Worm (Caenorhabditis elegans): ENCODE data around the gene phb-2.

phb-2 gene

DNA sequence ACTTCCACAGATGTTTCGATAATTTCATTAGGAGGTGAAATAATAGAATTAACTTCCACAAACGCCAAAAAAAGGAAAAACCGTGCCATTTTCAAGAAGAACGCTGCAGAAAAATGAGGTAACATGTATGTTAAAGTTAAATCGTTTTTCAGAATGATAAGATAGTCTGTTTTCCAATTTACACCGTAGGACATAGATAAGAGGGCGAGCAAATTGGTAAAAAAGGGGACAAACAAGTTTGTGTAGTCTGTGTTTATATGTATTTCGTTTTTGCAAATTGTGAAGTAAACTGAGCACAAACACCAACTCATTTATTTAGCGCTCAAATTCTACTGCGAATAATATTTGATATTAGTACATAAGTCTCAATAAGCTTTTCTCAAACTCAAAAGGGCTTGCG is 8.7 kb downstream of the phb-2 start, which contains the start of gene F13H8.11:
Gene F13H8.11, minus strand, starts transcription at position 155 of the 400 bp plus-strand sequence.
- TF ChIP-seq nhr-11 (tag; optimal IDR thresholded peaks at IDR 0.05), result no peak
- TF ChIP-seq fos-1 (tag; optimal IDR thresholded peaks at IDR 0.05), result no peak
- TF ChIP-seq elt-3 (tag; optimal IDR thresholded peaks at IDR 0.05), result no peak
- no peak for TF ChIP-seq nhr-76 (tag; optimal IDR thresholded peaks at IDR 0.05)
- no peak for TF ChIP-seq jun-1 (tag; optimal IDR thresholded peaks at IDR 0.05)
- peak; percentile 28 for TF ChIP-seq pha-4 (tag; optimal IDR thresholded peaks at IDR 0.05)
- no peak for TF ChIP-seq mdl-1 (tag; optimal IDR thresholded peaks at IDR 0.05)
- TF ChIP-seq tbx-2 (tag; optimal IDR thresholded peaks at IDR 0.05), result no peak
- no peak for TF ChIP-seq fkh-10 (GFP tag; optimal IDR thresholded peaks at IDR 0.05)
- TF ChIP-seq snpc-4 (tag; optimal IDR thresholded peaks at IDR 0.05), result no peak
- TF ChIP-seq ZK546.5 (tag; optimal IDR thresholded peaks at IDR 0.05), result no peak
- TF ChIP-seq elt-1 (tag; optimal IDR thresholded peaks at IDR 0.05), result no peak
- TF ChIP-seq egl-5 (tag; optimal IDR thresholded peaks at IDR 0.05), result no peak
- TF ChIP-seq lsy-12 (tag; optimal IDR thresholded peaks at IDR 0.05), result no peak
- no peak for TF ChIP-seq aly-2 (tag; optimal IDR thresholded peaks at IDR 0.05)
- TF ChIP-seq ceh-9 (tag; optimal IDR thresholded peaks at IDR 0.05), result no peak
- no peak for TF ChIP-seq lin-15B (tag; optimal IDR thresholded peaks at IDR 0.05)
- TF ChIP-seq pqm-1 (tag; optimal IDR thresholded peaks at IDR 0.05), result peak; percentile 36
- no peak for TF ChIP-seq nfya-1 (tag; optimal IDR thresholded peaks at IDR 0.05; ENCODE audit: insufficient read depth)
- TF ChIP-seq skn-1 (tag; optimal IDR thresholded peaks at IDR 0.05), result no peak
- peak; percentile 57 for TF ChIP-seq elt-2 (tag; optimal IDR thresholded peaks at IDR 0.05)

DNA sequence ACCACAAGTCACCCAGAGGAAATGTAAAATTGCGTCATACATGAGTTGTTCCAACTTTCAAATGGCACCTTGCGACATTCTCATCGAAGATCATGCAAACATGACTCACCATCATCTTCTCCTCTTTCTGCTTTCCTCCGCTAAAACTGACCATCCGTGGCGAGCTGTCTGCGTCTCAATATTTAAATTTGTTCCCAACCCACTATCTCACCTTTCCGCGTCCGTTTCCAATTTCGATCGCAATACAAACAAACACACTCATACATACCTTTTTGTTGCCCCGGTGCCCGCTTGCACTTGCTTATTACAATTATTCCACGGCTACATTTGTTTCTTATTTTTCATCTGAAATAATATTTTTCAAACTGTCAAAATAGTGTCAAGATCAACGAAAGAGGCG is 9.5 kb downstream of the phb-2 start, which contains the start of gene nmgp-1:
Gene nmgp-1, plus strand, starts transcription at position 174 of the 400 bp plus-strand sequence.
- TF ChIP-seq pha-4 (tag; optimal IDR thresholded peaks at IDR 0.05) (peak; percentile 54), ztf-4 (tag; optimal IDR thresholded peaks at IDR 0.05) (no peak)

DNA sequence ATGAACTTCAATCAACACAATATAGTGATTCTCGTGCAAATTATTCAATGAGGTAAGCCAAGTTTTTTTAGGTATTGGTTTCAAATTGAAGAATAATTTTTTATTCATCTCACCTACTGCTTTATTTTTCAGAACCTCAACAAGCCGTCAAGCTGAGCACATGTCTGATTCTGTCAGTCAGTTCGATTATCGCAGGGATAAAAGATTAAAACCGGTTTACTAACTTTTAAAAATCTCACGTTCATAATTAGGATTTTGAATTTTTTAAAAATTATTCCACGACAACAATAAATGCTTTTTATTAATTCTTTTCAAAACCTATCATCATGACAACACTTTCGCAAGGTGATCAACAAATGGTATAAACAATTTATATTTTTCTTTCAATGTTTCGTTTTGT is 11.0 kb downstream of the phb-2 start, which contains the start of gene F13H8.12:
Gene F13H8.12, plus strand, starts transcription at position 301 of the 400 bp plus-strand sequence.
- TF ChIP-seq ztf-4 (tag; optimal IDR thresholded peaks at IDR 0.05), result no peak
- TF ChIP-seq nhr-12 (tag; optimal IDR thresholded peaks at IDR 0.05), result no peak
- TF ChIP-seq ama-1 (optimal IDR thresholded peaks at IDR 0.05), result no peak
- TF ChIP-seq R02D3.7 (tag; optimal IDR thresholded peaks at IDR 0.05), result no peak
- TF ChIP-seq daf-12 (tag; optimal IDR thresholded peaks at IDR 0.05), result no peak
- no peak for TF ChIP-seq eor-1 (tag; optimal IDR thresholded peaks at IDR 0.05)
- no peak for TF ChIP-seq elt-3 (tag; optimal IDR thresholded peaks at IDR 0.05)
- no peak for TF ChIP-seq snpc-4 (tag; optimal IDR thresholded peaks at IDR 0.05)
- TF ChIP-seq zag-1 (tag; optimal IDR thresholded peaks at IDR 0.05), result no peak
- TF ChIP-seq ceh-16 (tag; optimal IDR thresholded peaks at IDR 0.05), result no peak
- no peak for TF ChIP-seq nhr-25 (tag; optimal IDR thresholded peaks at IDR 0.05)
- no peak for TF ChIP-seq fkh-10 (GFP tag; optimal IDR thresholded peaks at IDR 0.05)
- TF ChIP-seq nhr-43 (tag; optimal IDR thresholded peaks at IDR 0.05; ENCODE audit: poor library complexity, severe bottlenecking), result no peak

DNA sequence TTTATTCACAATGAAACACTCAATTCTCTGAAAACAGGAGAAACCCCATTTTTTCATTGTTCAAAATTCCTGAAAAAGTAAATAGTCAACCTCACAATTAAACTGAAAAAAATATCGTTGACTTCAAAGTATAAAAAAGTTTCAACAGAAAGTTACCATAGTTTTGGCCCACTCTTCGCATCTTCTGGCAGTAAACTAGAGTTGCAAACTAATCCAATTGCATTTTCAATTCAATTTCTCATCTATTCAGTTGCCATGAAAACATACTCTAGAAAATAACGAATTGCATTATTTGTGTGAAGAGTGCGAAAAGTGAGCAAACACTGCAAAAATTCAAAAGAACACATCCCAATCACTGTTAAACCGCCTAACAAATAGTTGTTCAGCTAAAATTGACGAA is 12.5 kb downstream of the phb-2 start, which contains the start of gene F13H8.3:
Gene F13H8.3, plus strand, starts transcription at position 301 of the 400 bp plus-strand sequence.
- TF ChIP-seq nhr-23 (tag; optimal IDR thresholded peaks at IDR 0.05) (no peak), nfya-1 (tag; optimal IDR thresholded peaks at IDR 0.05; ENCODE audit: insufficient read depth) (no peak), fkh-10 (GFP tag; optimal IDR thresholded peaks at IDR 0.05) (no peak), lsy-12 (tag; optimal IDR thresholded peaks at IDR 0.05) (no peak), ZK546.5 (tag; optimal IDR thresholded peaks at IDR 0.05) (no peak), nhr-67 (tag; optimal IDR thresholded peaks at IDR 0.05) (no peak), ztf-4 (tag; optimal IDR thresholded peaks at IDR 0.05) (no peak), pqm-1 (tag; optimal IDR thresholded peaks at IDR 0.05) (no peak), unc-62 (GFP tag; optimal IDR thresholded peaks at IDR 0.05) (no peak), tbx-2 (tag; optimal IDR thresholded peaks at IDR 0.05) (no peak), elt-3 (tag; optimal IDR thresholded peaks at IDR 0.05) (no peak), ceh-9 (tag; optimal IDR thresholded peaks at IDR 0.05) (no peak), ceh-16 (tag; optimal IDR thresholded peaks at IDR 0.05) (no peak), lin-39 (tag; optimal IDR thresholded peaks at IDR 0.05) (no peak), skn-1 (tag; optimal IDR thresholded peaks at IDR 0.05) (no peak), nhr-12 (tag; optimal IDR thresholded peaks at IDR 0.05) (no peak), nhr-25 (tag; optimal IDR thresholded peaks at IDR 0.05) (no peak)

All from whole organism, L3 larva.